Fruit fly (Drosophila melanogaster) whole organism, prepupa: Measurements from ENCODE around the gene GlyRS.

Experiments used
- Blimp-1 ChIP-seq: fragments of 200-800 bp; sonication (Bioruptor generic); optimal IDR thresholded peaks from 3 replicates; lab custom pipeline; 2017; ENCODE audit warnings: missing biosample characterization, missing genetic modification characterization, mild to moderate bottlenecking, moderate library complexity, missing genetic modification reagents
- CG11294 ChIP-seq: fragments of 200-800 bp; sonication (Bioruptor generic); IDR thresholded peaks from 2 replicates; pipeline ENCODE4 v1.3.6; 2022; ENCODE audit warnings: missing biosample characterization, missing genetic modification characterization
- CG1621 ChIP-seq: fragments of 200-800 bp; sonication (Bioruptor generic); optimal IDR thresholded peaks from 3 replicates; lab custom pipeline; 2018; ENCODE audit warnings: missing biosample characterization, mild to moderate bottlenecking, missing genetic modification characterization
- Ets96B ChIP-seq: fragments of 200-800 bp; optimal IDR thresholded peaks from 2 replicates; lab custom pipeline; 2019; ENCODE audit warnings: missing biosample characterization, mild to moderate bottlenecking, missing genetic modification characterization, moderate library complexity
- Gug ChIP-seq: fragments of 200-800 bp; sonication (Bioruptor generic); IDR thresholded peaks from 2 replicates; pipeline ENCODE4 v1.3.6; 2022; ENCODE audit warnings: missing biosample characterization, missing genetic modification characterization
- Sox102F ChIP-seq: fragments of 200-800 bp; sonication (Bioruptor generic); optimal IDR thresholded peaks from 2 replicates; lab custom pipeline; 2016; ENCODE audit warnings: missing biosample characterization, mild to moderate bottlenecking, missing genetic modification characterization
- topi ChIP-seq: fragments of 200-800 bp; sonication (Bioruptor generic); optimal IDR thresholded peaks from 3 replicates; lab custom pipeline; 2016; ENCODE audit warnings: missing biosample characterization, missing genetic modification characterization

dm6 chr3L:15102669-15103309, 7.8 kb downstream of the GlyRS start:
- TF ChIP-seq Blimp-1 (no peak), CG1621 (tag; lab: Kevin White, UChicago) (peak; percentile 18), Sox102F (no peak), CG11294 (GFP tag; lab: Robert Waterston, UW) (no peak), Ets96B (tag; lab: Kevin White, UChicago) (peak; percentile 40), topi (peak; percentile 14), Gug (GFP tag; lab: Robert Waterston, UW) (0 out of 2 replicates have a peak, but pooled peaks have one; percentile 15)
